Fruit fly (Drosophila melanogaster): ENCODE measurements around the gene gdl-ORF39.

gdl-ORF39 gene

DNA sequence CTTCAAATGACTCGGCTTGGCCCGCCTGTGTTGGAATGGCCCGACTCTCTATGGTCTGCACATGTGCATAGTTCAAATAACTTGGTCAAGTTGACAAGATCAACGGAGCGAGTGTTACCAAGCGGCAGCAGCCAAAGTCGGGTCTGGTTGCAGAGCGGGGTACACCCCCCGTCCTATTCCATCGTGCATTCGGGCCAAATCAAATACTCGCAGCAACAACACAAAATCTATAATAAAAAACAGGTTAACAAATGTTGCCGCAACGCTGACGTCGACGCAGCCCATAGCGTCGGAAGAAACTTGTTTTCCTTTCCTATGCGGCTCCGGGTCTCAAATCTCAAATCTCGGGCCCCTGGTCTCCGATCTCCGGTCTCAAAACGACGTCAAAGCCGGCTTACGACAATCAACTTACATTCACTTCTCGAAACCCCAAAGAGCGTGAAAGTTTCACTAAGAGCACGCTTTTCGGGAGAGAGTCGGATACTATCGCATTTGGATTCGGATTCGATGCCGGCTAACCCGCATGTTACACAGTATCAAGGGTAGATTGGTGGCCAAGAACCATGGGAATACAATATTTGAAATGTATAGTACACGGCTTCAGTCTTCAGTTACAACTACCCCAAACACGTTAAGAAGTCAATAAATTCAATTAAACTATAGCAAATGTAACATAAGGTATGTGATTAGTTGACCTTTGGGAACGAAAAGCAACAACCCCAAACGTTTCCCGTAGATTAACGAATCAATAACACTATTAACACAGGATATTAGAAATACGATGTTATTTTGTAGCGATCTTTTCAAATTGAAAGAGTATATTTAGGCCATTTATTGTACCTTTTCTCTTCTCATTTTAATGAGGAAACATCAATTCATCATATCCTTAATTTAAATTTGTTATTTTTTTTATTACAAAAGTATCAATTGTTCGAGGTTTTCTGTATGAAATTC is 25.3 kb downstream of the gdl-ORF39 start (continued):
- TF ChIP-seq ken (GFP tag; IDR thresholded peaks at IDR 0.05) (0 out of 3 replicates have a peak, but pooled peaks have one; percentile 38), CG17328 (GFP tag; IDR thresholded peaks at IDR 0.05) (0 out of 2 replicates have a peak, but pooled peaks have one; percentile 55), br (optimal IDR thresholded peaks at IDR 0.05) (no peak), Mrtf (GFP tag; IDR thresholded peaks at IDR 0.05) (no peak), CHES-1-like (GFP tag; optimal IDR thresholded peaks at IDR 0.05) (peak; percentile 37), gro (GFP tag; optimal IDR thresholded peaks at IDR 0.05) (peak; percentile 48), fd3F (GFP tag; optimal IDR thresholded peaks at IDR 0.05) (peak; percentile 33), fd64A (GFP tag; optimal IDR thresholded peaks at IDR 0.05) (no peak), hb (GFP tag; IDR thresholded peaks at IDR 0.05; ENCODE audit: partially characterized antibody) (no peak), CG6683 (GFP tag; optimal IDR thresholded peaks at IDR 0.05) (peak; percentile 27), MTF-1 (GFP tag; optimal IDR thresholded peaks at IDR 0.05; ENCODE audit: borderline replicate concordance) (no peak), Ravus (GFP tag; IDR thresholded peaks at IDR 0.05) (no peak), CG1832 (GFP tag; optimal IDR thresholded peaks at IDR 0.05) (no peak), CG4730 (GFP tag; IDR thresholded peaks at IDR 0.05) (no peak), Hr78 (GFP tag; optimal IDR thresholded peaks at IDR 0.05) (no peak), Chrac-16 (GFP tag; optimal IDR thresholded peaks at IDR 0.05) (peak; percentile 53), gsb (GFP tag; IDR thresholded peaks at IDR 0.05) (no peak), ase (GFP tag; IDR thresholded peaks at IDR 0.05) (no peak), CG6254 (GFP tag; optimal IDR thresholded peaks at IDR 0.05) (no peak), CG7271 (tag; optimal IDR thresholded peaks at IDR 0.05) (no peak), maf-S (GFP tag; optimal IDR thresholded peaks at IDR 0.05) (peak; percentile 28), Hey (tag; optimal IDR thresholded peaks at IDR 0.05) (no peak), bowl (GFP tag; IDR thresholded peaks at IDR 0.05) (no peak), HmgZ (tag; optimal IDR thresholded peaks at IDR 0.05) (no peak), CG5180 (GFP tag; optimal IDR thresholded peaks at IDR 0.05) (peak; percentile 6), CG1529 (GFP tag; optimal IDR thresholded peaks at IDR 0.05) (peak; percentile 62), Fer3 (tag; optimal IDR thresholded peaks at IDR 0.05) (peak; percentile 13), HLH3B (GFP tag; IDR thresholded peaks at IDR 0.05) (peak; percentile 41; the same call in 1 of the 2 replicates), nau (GFP tag; optimal IDR thresholded peaks at IDR 0.05) (peak; percentile 16), ato (GFP tag; IDR thresholded peaks at IDR 0.05; ENCODE audit: partially characterized antibody) (no peak), HmgD (GFP tag; optimal IDR thresholded peaks at IDR 0.05) (no peak), CG8388 (GFP tag; optimal IDR thresholded peaks at IDR 0.05) (peak; percentile 49), zen (tag; optimal IDR thresholded peaks at IDR 0.05) (peak; percentile 20), Med (GFP tag) (peak; percentile 89), Opbp (GFP tag; IDR thresholded peaks at IDR 0.05; ENCODE audit: partially characterized antibody) (no peak), exex (tag; optimal IDR thresholded peaks at IDR 0.05) (peak; percentile 3), CG9609 (GFP tag; optimal IDR thresholded peaks at IDR 0.05) (peak; percentile 52), dm (GFP tag; optimal IDR thresholded peaks at IDR 0.05) (peak; percentile 29), otp (GFP tag; IDR thresholded peaks at IDR 0.05) (no peak), CG7745 (tag; optimal IDR thresholded peaks at IDR 0.05) (no peak), jigr1 (GFP tag; IDR thresholded peaks at IDR 0.05) (no peak), CG14667 (GFP tag; IDR thresholded peaks at IDR 0.05) (peak; percentile 38), Bdp1 (GFP tag; optimal IDR thresholded peaks at IDR 0.05) (peak; percentile 1), h (optimal IDR thresholded peaks at IDR 0.05) (no peak), slbo (GFP tag; IDR thresholded peaks at IDR 0.05) (peak; percentile 56), CG16813 (GFP tag; IDR thresholded peaks at IDR 0.05; ENCODE audit: partially characterized antibody) (no peak), odd (GFP tag; optimal IDR thresholded peaks at IDR 0.05) (peak; percentile 67), CG2202 (tag; optimal IDR thresholded peaks at IDR 0.05) (peak; percentile 28), chif (GFP tag; optimal IDR thresholded peaks at IDR 0.05) (peak; percentile 43 to 64)

All from whole organism, embryonic.